Fruit fly (Drosophila melanogaster) whole organism, embryonic: Measurements from ENCODE around the gene CG14561.

Experiments
- Aef1 ChIP-seq: fragments of 200-800 bp; sonication (Bioruptor generic); IDR thresholded peaks from 3 replicates; pipeline ENCODE4 v1.3.6; 2022; ENCODE audit warnings: missing biosample characterization, missing genetic modification characterization
- BEAF-32 ChIP-seq: fragments of 200-800 bp; sonication (Bioruptor generic); optimal IDR thresholded peaks from 3 replicates; lab custom pipeline; 2017; ENCODE audit warnings: missing biosample characterization, missing genetic modification characterization, mild to moderate bottlenecking, moderate library complexity, missing genetic modification reagents
- CG10147 ChIP-seq: fragments of 200-800 bp; sonication (Bioruptor generic); optimal IDR thresholded peaks from 2 replicates; lab custom pipeline; 2019; ENCODE audit warnings: missing biosample characterization, mild to moderate bottlenecking, missing genetic modification characterization, moderate library complexity
- CG11456 ChIP-seq: fragments of 200-800 bp; sonication (Bioruptor generic); IDR thresholded peaks from 3 replicates; pipeline ENCODE4 v1.3.6; 2022; ENCODE audit warnings: missing biosample characterization, missing genetic modification characterization
- CG12744 ChIP-seq: fragments of 200-800 bp; sonication (Bioruptor generic); optimal IDR thresholded peaks from 2 replicates; lab custom pipeline; 2016; ENCODE audit warnings: missing biosample characterization, missing genetic modification characterization
- CG14860 ChIP-seq: fragments of 200-800 bp; sonication (Bioruptor generic); IDR thresholded peaks from 3 replicates; pipeline ENCODE4 v1.3.6; 2022; ENCODE audit warnings: missing biosample characterization, missing genetic modification characterization; ENCODE audit not compliant: partially characterized antibody
- CG16813 ChIP-seq: fragments of 200-800 bp; sonication (Bioruptor generic); IDR thresholded peaks from 3 replicates; pipeline ENCODE4 v1.3.6; 2022; ENCODE audit warnings: missing biosample characterization, missing genetic modification characterization; ENCODE audit not compliant: partially characterized antibody
- CG18476 ChIP-seq: fragments of 200-800 bp; sonication (Bioruptor generic); optimal IDR thresholded peaks from 2 replicates; lab custom pipeline; 2016; ENCODE audit warnings: missing biosample characterization, mild to moderate bottlenecking, missing genetic modification characterization
- CG2889 ChIP-seq: fragments of 200-800 bp; sonication (Bioruptor generic); IDR thresholded peaks from 3 replicates; pipeline ENCODE4 v1.3.6; 2022; ENCODE audit warnings: missing biosample characterization, missing genetic modification characterization
- CG5180 ChIP-seq: fragments of 200-800 bp; sonication (Bioruptor generic); optimal IDR thresholded peaks from 3 replicates; lab custom pipeline; 2017; ENCODE audit warnings: missing biosample characterization, missing genetic modification characterization, mild to moderate bottlenecking, moderate library complexity, missing genetic modification reagents
- CG6791 ChIP-seq: fragments of 200-800 bp; sonication (Bioruptor generic); IDR thresholded peaks from 3 replicates; pipeline ENCODE4 v1.3.6; 2022; ENCODE audit warnings: missing biosample characterization, missing genetic modification characterization; ENCODE audit not compliant: partially characterized antibody
- CG7963 ChIP-seq: fragments of 200-800 bp; sonication (Bioruptor generic); IDR thresholded peaks from 3 replicates; pipeline ENCODE4 v1.3.6; 2022; ENCODE audit warnings: missing biosample characterization, missing genetic modification characterization; ENCODE audit not compliant: partially characterized antibody
- CG8924 ChIP-seq: fragments of 200-800 bp; optimal IDR thresholded peaks from 3 replicates; lab custom pipeline; 2019; ENCODE audit warnings: missing biosample characterization, mild to moderate bottlenecking, missing genetic modification characterization, moderate library complexity
- CG9727 ChIP-seq: fragments of 200-800 bp; sonication (Bioruptor generic); optimal IDR thresholded peaks from 3 replicates; lab custom pipeline; 2017; ENCODE audit warnings: missing biosample characterization, mild to moderate bottlenecking, missing genetic modification characterization
- CG9797 ChIP-seq: fragments of 200-800 bp; sonication (Bioruptor generic); optimal IDR thresholded peaks from 3 replicates; lab custom pipeline; 2018; ENCODE audit warnings: missing biosample characterization, mild to moderate bottlenecking, missing genetic modification characterization
- D19A ChIP-seq: fragments of 200-800 bp; optimal IDR thresholded peaks from 3 replicates; lab custom pipeline; 2019; ENCODE audit warnings: missing biosample characterization, mild to moderate bottlenecking, missing genetic modification characterization, moderate library complexity
- Deaf1 ChIP-seq: fragments of 200-800 bp; optimal IDR thresholded peaks from 3 replicates; lab custom pipeline; 2019; ENCODE audit warnings: missing biosample characterization, mild to moderate bottlenecking, missing genetic modification characterization, moderate library complexity
- Dfd ChIP-seq, 2 experiments: fragments of >200 bp; optimal IDR thresholded peaks; 2 replicates each; lab custom pipeline; 2017; ENCODE audit warnings: missing biosample characterization in 2 of 2, missing genetic modification characterization in 2 of 2
- Dref ChIP-seq: fragments of 200-800 bp; sonication (Bioruptor generic); IDR thresholded peaks from 2 replicates; pipeline ENCODE4 v1.3.6; 2022; ENCODE audit warnings: missing biosample characterization, missing genetic modification characterization
- Ets65A ChIP-seq: fragments of 200-800 bp; sonication (Bioruptor generic); peaks from one replicate; lab custom pipeline; 2016; ENCODE audit warnings: missing biosample characterization, missing genetic modification characterization
- HLH4C ChIP-seq: fragments of 200-800 bp; sonication (Bioruptor generic); IDR thresholded peaks from 3 replicates; pipeline ENCODE4 v1.3.6; 2022; ENCODE audit warnings: missing biosample characterization, missing genetic modification characterization; ENCODE audit not compliant: partially characterized antibody
- Lhr ChIP-seq: fragments of 200-800 bp; sonication (Bioruptor generic); optimal IDR thresholded peaks from 3 replicates; lab custom pipeline; 2017; ENCODE audit warnings: mild to moderate bottlenecking, missing biosample characterization, missing genetic modification reagents, missing genetic modification characterization
- Lpt ChIP-seq: fragments of >200 bp; optimal IDR thresholded peaks from 2 replicates; lab custom pipeline; 2018; ENCODE audit warnings: missing biosample characterization, missing genetic modification characterization
- Sox102F ChIP-seq: fragments of 200-800 bp; sonication (Bioruptor generic); optimal IDR thresholded peaks from 2 replicates; lab custom pipeline; 2018; ENCODE audit warnings: missing biosample characterization, mild to moderate bottlenecking, missing genetic modification characterization, moderate library complexity
- Trl ChIP-seq, 3 experiments: fragments of >200 bp in 2 of 3; fragments of 200-800 bp in 1 of 3; sonication (Bioruptor generic) in 1 of 3; optimal IDR thresholded peaks; 2 replicates in 1 of 3; 3 replicates in 2 of 3; lab custom pipeline; 2016 to 2017; ENCODE audit warnings: missing biosample characterization in 1 of 3, missing genetic modification characterization in 1 of 3
- ap ChIP-seq: fragments of 200-800 bp; sonication (Bioruptor generic); IDR thresholded peaks from 2 replicates; pipeline ENCODE4 v1.3.6; 2022; ENCODE audit warnings: missing biosample characterization, missing genetic modification characterization
- cg ChIP-seq: fragments of 200-800 bp; sonication (Bioruptor generic); optimal IDR thresholded peaks from 3 replicates; lab custom pipeline; 2019; ENCODE audit warnings: missing biosample characterization, mild to moderate bottlenecking, missing genetic modification characterization, moderate library complexity
- ci ChIP-seq: fragments of 200-800 bp; sonication (Bioruptor generic); IDR thresholded peaks from 3 replicates; pipeline ENCODE4 v1.3.6; 2022; ENCODE audit warnings: missing biosample characterization, missing genetic modification characterization
- dmrt99B ChIP-seq: fragments of 200-800 bp; sonication (Bioruptor generic); optimal IDR thresholded peaks from 2 replicates; lab custom pipeline; 2018; ENCODE audit warnings: missing biosample characterization, mild to moderate bottlenecking, missing genetic modification characterization, moderate library complexity
- gcm2 ChIP-seq: fragments of 200-800 bp; sonication (Bioruptor generic); optimal IDR thresholded peaks from 2 replicates; lab custom pipeline; 2016; ENCODE audit warnings: missing biosample characterization, missing genetic modification characterization
- kah ChIP-seq: fragments of 200-800 bp; sonication (Bioruptor generic); optimal IDR thresholded peaks from 2 replicates; lab custom pipeline; 2018; ENCODE audit warnings: missing biosample characterization, mild to moderate bottlenecking, missing genetic modification characterization
- klu ChIP-seq: fragments of 200-800 bp; sonication (Bioruptor generic); IDR thresholded peaks from 2 replicates; pipeline ENCODE4 v1.3.6; 2022; ENCODE audit warnings: missing biosample characterization, missing genetic modification characterization
- luna ChIP-seq: fragments of 200-800 bp; sonication (Bioruptor generic); optimal IDR thresholded peaks from 2 replicates; lab custom pipeline; 2016; ENCODE audit warnings: missing biosample characterization, missing genetic modification characterization
- nerfin-1 ChIP-seq: fragments of 200-800 bp; sonication (Bioruptor generic); optimal IDR thresholded peaks from 3 replicates; lab custom pipeline; 2019; ENCODE audit warnings: missing biosample characterization, mild to moderate bottlenecking, missing genetic modification characterization, moderate library complexity
- nerfin-2 ChIP-seq: fragments of 200-800 bp; sonication (Bioruptor generic); IDR thresholded peaks from 2 replicates; pipeline ENCODE4 v1.3.6; 2022; ENCODE audit warnings: missing biosample characterization, missing genetic modification characterization; ENCODE audit not compliant: partially characterized antibody
- pfk ChIP-seq: fragments of 200-800 bp; sonication (Bioruptor generic); optimal IDR thresholded peaks from 2 replicates; lab custom pipeline; 2018; ENCODE audit warnings: missing biosample characterization, mild to moderate bottlenecking, missing genetic modification characterization, moderate library complexity
- sd ChIP-seq: fragments of 200-800 bp; sonication (Bioruptor generic); optimal IDR thresholded peaks from 3 replicates; lab custom pipeline; 2018; ENCODE audit warnings: missing biosample characterization, mild to moderate bottlenecking, missing genetic modification characterization, moderate library complexity
- unc-4 ChIP-seq: fragments of 200-800 bp; sonication (Bioruptor generic); IDR thresholded peaks from 2 replicates; pipeline ENCODE4 v1.3.6; 2022; ENCODE audit warnings: missing biosample characterization, missing genetic modification characterization; ENCODE audit not compliant: partially characterized antibody

Gene CG14561

DNA sequence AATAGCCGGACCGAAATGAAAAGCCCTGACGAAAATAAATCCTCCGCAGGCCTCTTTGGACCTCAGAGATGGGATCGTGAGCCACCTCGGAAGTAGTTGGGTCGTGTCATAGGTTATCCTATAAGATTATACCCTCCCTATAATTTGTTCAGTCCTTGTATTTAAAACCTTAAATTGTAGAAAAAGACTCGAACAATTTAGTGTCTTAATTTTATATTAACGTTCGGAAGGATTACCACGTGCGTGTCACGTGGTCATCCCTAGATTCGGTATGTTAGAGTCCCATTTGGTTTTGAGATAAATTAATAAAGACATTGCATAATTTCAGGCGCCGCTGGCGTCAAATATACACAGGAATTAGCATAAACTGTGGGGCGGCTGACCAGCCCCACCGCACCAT, 12.4 kb downstream of the CG14561 start (continued):
- TF ChIP-seq CG18476 = peak; percentile 26
- peak; percentile 14 for TF ChIP-seq nerfin-1 (tag; lab: Kevin White, UChicago)
- peak; percentile 23 for TF ChIP-seq Deaf1 (tag; lab: Kevin White, UChicago)
- peak; percentile 66 for TF ChIP-seq CG8924
- no peak for TF ChIP-seq gcm2 (GFP tag; lab: Kevin White, UChicago)
- peak; percentile 46 for TF ChIP-seq Lhr (GFP tag; lab: Kevin White, UChicago)
- peak; percentile 32 for TF ChIP-seq CG12744 (GFP tag; lab: Kevin White, UChicago)
- no peak for TF ChIP-seq kah (GFP tag; lab: Kevin White, UChicago)
- no peak for TF ChIP-seq CG5180
- no peak for TF ChIP-seq Lpt (GFP tag; lab: Kevin White, UChicago)
- TF ChIP-seq dmrt99B (tag; lab: Kevin White, UChicago) = peak; percentile 43
- TF ChIP-seq CG9797 (GFP tag; lab: Kevin White, UChicago) = no peak
- TF ChIP-seq CG10147 = peak; percentile 9
- peak; percentile 60 for TF ChIP-seq Sox102F (GFP tag; lab: Kevin White, UChicago)
- peak; percentile 64 for TF ChIP-seq unc-4 (GFP tag; lab: Robert Waterston, UW)
- no peak for TF ChIP-seq Trl (optimal IDR thresholded peaks at IDR 0.05; lab: Kevin White, UChicago)
- peak; percentile 49 for TF ChIP-seq Trl (GFP tag; optimal IDR thresholded peaks at IDR 0.05; lab: Kevin White, UChicago)
- TF ChIP-seq ap (GFP tag; lab: Robert Waterston, UW) = 0 out of 2 replicates have a peak, but pooled peaks have one; percentile 38

DNA sequence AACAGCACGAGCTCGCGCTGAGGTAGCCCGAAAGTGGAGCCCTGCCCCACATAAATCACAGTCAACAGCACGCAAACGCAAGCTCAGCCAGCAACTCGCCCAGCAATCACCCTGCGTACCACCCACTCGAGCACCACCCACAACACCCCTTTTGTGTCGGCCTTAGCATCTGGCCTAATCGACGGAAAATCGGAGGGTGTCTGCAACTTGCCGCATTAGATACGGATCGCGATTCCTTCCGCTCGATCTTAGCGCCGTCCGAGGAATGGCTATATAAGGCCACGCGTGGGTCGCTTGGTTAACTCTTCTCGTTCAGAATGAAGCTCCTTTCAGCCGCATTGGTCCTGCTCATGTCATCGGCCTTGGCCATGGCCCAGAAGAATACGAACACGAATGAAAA, 14.3 kb downstream of the CG14561 start, which contains the start of gene Sfp79B:
Gene Sfp79B (plus strand): TSS at position 301 of the 400 bp plus-strand sequence.
- TF ChIP-seq Dref (GFP tag; lab: Robert Waterston, UW) (no peak), Ets65A (GFP tag; lab: Kevin White, UChicago) (no peak), ci (no peak), CG14860 (no peak), CG18476 (no peak), Aef1 (GFP tag; lab: Robert Waterston, UW) (no peak), sd (tag; lab: Kevin White, UChicago) (no peak), cg (GFP tag; lab: Kevin White, UChicago) (no peak), BEAF-32 (GFP tag; lab: Kevin White, UChicago) (no peak), CG6791 (GFP tag; lab: Robert Waterston, UW) (no peak), CG11456 (GFP tag; lab: Robert Waterston, UW) (no peak), CG9727 (no peak)

DNA sequence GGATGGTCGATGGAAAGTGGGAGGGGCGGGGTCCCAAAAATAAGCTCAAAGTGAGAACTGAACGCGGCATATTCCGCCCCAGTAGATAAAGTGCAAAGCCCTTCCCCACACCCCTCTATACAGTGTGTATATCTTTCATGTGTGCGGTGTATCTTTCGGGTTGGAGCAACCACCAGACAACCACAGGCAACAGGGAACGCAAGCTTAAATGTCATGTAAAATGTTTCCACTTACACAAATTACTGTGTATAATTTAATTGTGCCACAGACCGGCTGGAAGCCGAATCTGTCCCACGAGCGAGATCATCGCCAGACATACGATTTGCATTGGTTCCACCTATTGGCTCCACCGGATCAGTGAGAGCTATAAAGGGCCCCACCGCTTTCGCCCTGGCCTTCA, 16.7 kb downstream of the CG14561 start, which contains the start of gene msopa:
Gene msopa (plus strand): TSS at position 301 of the 400 bp plus-strand sequence.
- TF ChIP-seq Ets65A (GFP tag; lab: Kevin White, UChicago) (peak; percentile 79), pfk (GFP tag; lab: Kevin White, UChicago) (no peak)
- TF ChIP-seq, all 482 proteins: peak for 1

DNA sequence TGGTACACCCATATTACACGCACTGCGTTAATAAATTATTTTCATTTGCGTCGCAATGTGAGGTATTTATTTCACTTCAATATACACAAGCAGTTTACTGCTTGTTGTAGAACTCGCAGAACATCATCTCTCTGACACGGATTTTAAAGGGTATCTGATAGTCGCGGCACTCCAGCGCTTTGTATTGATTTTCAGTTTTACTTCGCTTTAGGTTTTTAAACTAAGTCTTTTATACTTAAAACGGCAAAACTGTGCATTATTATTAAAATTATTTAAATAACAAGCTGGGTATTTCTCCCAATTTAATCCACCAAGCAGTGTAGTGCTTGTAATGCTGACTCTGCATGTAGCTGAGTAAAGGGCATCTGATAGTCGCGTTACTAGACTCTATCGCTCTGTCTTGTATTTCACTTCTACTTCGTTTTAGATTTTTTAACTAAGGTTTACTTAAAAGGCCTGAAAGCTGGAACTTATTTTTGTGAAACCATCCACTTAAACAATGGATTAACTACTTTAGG, 17.5 kb downstream of the CG14561 start:
- TF ChIP-seq HLH4C (GFP tag; lab: Robert Waterston, UW) (peak; percentile 46; the same call in 1 of the 3 replicates), Ets65A (GFP tag; lab: Kevin White, UChicago) (peak; percentile 56), CG7963 (GFP tag; lab: Robert Waterston, UW) (0 out of 3 replicates have a peak, but pooled peaks have one; percentile 20), nerfin-2 (GFP tag; lab: Robert Waterston, UW) (0 out of 2 replicates have a peak, but pooled peaks have one; percentile 41), CG14860 (peak; percentile 22; the same call in 1 of the 3 replicates), D19A (tag; lab: Kevin White, UChicago) (peak; percentile 53), CG6791 (GFP tag; lab: Robert Waterston, UW) (peak; percentile 51; the same call in 1 of the 3 replicates), luna (no peak), CG16813 (GFP tag; lab: Robert Waterston, UW) (peak; percentile 73), Dfd (GFP tag; optimal IDR thresholded peaks at IDR 0.05; lab: Kevin White, UChicago) (peak in 1 of 2 experiments; percentile 28), CG2889 (GFP tag; lab: Robert Waterston, UW) (no peak), klu (no peak)
